Fruit fly (Drosophila melanogaster) S2 (cell line): ENCODE data around the gene Rh4.

ENCODE experiments used
- CG8478 ChIP-seq: fragments of >200 bp; optimal IDR thresholded peaks from 2 replicates; lab custom pipeline; 2018
- CTCF ChIP-seq, 2 experiments: fragments of >200 bp; optimal IDR thresholded peaks; 2 replicates each; lab custom pipeline; 2018

DNA sequence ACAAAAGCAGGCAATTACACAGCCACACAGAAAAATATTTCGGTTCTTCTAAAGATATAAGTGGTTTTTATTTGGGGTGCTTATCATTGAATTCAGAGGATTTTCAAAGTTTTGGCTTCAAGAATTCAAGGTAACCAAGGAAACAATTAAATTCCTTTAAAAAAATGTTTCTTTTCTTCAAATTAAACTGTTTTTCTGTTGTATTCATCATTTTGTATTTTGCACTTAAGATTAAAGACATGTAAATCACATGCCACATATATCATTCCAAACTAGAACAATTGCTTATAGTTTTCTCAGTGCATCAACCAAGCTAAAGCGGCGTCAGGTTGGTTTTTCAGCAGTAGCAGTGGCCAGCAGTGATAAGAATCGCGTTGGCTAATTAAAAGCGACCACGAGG, 21.8 kb downstream of the Rh4 start:
- no peak for TF ChIP-seq CG8478
- no peak for TF ChIP-seq CTCF (optimal IDR thresholded peaks at IDR 0.05; lab: Kevin White, UChicago)
